Worm (Caenorhabditis elegans) whole organism, L3 larva: ENCODE data around the gene apt-9.

Experiments used
- ZK546.5 ChIP-seq: sonication (generic microtip); optimal IDR thresholded peaks from 2 replicates; lab custom pipeline; 2017; ENCODE audit warnings: missing biosample characterization, missing genetic modification characterization
- nhr-43 ChIP-seq: sonication (generic microtip); optimal IDR thresholded peaks from 2 replicates; lab custom pipeline; 2016; ENCODE audit warnings: mild to moderate bottlenecking, missing genetic modification characterization, missing compliant biosample characterization; ENCODE audit not compliant: poor library complexity, severe bottlenecking
- pha-4 ChIP-seq: fragments of 150-350 bp; optimal IDR thresholded peaks from 2 replicates; lab custom pipeline; 2014; ENCODE audit warnings: missing biosample characterization, missing genetic modification reagents, missing genetic modification characterization
- skn-1 ChIP-seq: fragments of 150-350 bp; optimal IDR thresholded peaks from 2 replicates; lab custom pipeline; 2014; ENCODE audit warnings: missing biosample characterization, missing genetic modification characterization
- snpc-4 ChIP-seq: fragments of 150-350 bp; optimal IDR thresholded peaks from 2 replicates; lab custom pipeline; 2014; ENCODE audit warnings: missing biosample characterization, missing genetic modification characterization
- ztf-11 ChIP-seq: fragments of 150-350 bp; optimal IDR thresholded peaks from 2 replicates; lab custom pipeline; 2014; ENCODE audit warnings: missing biosample characterization, missing genetic modification characterization

DNA sequence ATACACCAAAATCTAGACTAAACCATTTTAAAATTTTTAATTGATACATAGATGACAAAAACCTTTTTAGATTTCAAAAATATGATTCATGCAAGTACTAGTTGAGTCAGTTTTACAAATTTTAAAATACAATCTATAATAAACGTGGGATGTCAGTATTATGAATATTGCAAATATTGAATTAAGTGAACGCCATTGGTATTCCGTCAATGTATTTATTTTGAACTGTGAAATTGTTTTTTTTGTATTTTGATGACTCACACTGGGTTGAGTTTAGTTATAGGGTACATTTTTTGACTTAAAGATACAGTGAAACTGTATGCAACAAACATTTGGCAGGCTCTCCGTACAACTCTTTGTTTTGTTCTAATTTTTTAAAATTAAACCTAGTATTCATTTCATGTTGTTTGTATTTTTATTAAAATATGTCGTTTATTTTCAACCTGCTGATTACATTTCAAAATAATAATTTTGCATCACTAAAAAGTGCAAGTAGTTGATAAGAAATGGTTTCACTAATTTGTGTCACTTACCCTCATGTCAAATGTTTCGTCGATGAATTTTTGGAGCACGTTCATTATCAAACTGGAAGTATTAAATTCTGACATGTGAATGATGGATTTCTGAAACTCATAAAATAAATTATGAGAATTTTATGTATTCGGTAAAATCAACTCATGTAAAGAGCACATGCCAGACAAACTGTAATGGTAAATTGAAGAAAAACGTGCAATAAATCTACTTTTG is 36.7 kb downstream of the apt-9 start, which contains the start of gene W02H3.1:
- no peak for TF ChIP-seq pha-4
- no peak for TF ChIP-seq nhr-43
- TF ChIP-seq snpc-4: no peak
- no peak for TF ChIP-seq skn-1 (tag; lab: Kevin White, UChicago)
- TF ChIP-seq ztf-11 (tag; lab: Kevin White, UChicago): no peak
- no peak for TF ChIP-seq ZK546.5 (tag; lab: Kevin White, UChicago)
